Fruit fly (Drosophila melanogaster): ENCODE data around the gene aub.

Gene aub

DNA sequence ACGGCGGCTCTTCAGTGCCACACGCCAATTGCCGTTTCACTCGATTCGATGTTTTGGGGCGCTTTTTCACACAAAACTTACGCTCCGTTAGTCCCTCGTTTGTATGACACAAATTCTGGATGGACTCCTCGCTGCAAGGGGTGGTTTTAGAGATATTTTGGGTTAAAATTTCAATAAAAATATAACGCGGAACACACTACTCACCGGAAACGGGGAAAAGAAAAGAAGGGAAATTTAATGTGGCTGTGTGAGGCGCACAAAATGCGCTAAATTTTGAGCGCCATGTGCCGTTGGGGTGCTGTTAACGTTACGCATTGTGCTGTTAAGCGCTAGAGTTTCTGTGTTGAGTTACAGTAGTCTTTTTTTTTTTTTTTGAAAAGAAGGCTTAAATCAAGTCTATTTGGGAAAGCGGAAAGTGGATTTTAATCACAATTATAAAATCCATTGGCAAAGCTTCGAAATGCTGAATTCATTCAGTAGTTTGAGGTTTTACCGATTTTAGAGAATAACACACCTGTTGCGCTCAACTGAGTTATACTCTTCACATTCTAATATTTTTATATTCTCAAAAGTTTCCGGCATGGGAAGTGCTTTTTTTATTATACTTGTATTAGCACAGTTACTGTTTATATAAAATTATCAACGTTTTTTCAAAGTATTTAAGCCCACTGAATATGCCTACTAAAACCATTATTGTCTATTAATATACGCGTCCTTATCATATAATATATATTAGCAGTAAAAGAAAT, 2.8 kb upstream of the aub start, which contains the start of gene RpL9 (continued):
- TF ChIP-seq Oli (tag; optimal IDR thresholded peaks at IDR 0.05) (no peak), tgo (GFP tag; IDR thresholded peaks at IDR 0.05) (peak; percentile 33; the same call in 1 of the 3 replicates), Hsf (GFP tag; optimal IDR thresholded peaks at IDR 0.05) (peak; percentile 52), ewg (GFP tag; optimal IDR thresholded peaks at IDR 0.05) (no peak), CG7786 (GFP tag; optimal IDR thresholded peaks at IDR 0.05) (no peak), ind (GFP tag; optimal IDR thresholded peaks at IDR 0.05) (peak; percentile 11), CG8359 (GFP tag; optimal IDR thresholded peaks at IDR 0.05; ENCODE audit: borderline replicate concordance) (peak; percentile 63), luna (GFP tag; optimal IDR thresholded peaks at IDR 0.05) (peak; percentile 77), CG1233 (GFP tag; optimal IDR thresholded peaks at IDR 0.05) (peak; percentile 83), CG11085 (GFP tag; IDR thresholded peaks at IDR 0.05) (no peak), HHEX (GFP tag; optimal IDR thresholded peaks at IDR 0.05) (peak; percentile 86), Hr78 (GFP tag; optimal IDR thresholded peaks at IDR 0.05) (no peak), CG9797 (GFP tag; optimal IDR thresholded peaks at IDR 0.05) (peak; percentile 57), tx (GFP tag; optimal IDR thresholded peaks at IDR 0.05) (no peak), CG8290 (GFP tag; optimal IDR thresholded peaks at IDR 0.05) (peak; percentile 69), CG8290 (tag; optimal IDR thresholded peaks at IDR 0.05) (no peak), caup (GFP tag; optimal IDR thresholded peaks at IDR 0.05; ENCODE audit: severe bottlenecking) (peak; percentile 88), bab2 (GFP tag; optimal IDR thresholded peaks at IDR 0.05) (peak; percentile 16), CG7928 (GFP tag; optimal IDR thresholded peaks at IDR 0.05) (peak; percentile 15), sim (GFP tag; IDR thresholded peaks at IDR 0.05) (peak; percentile 69; the same call in 1 of the 2 replicates), hkb (optimal IDR thresholded peaks at IDR 0.05) (no peak), hkb (GFP tag; IDR thresholded peaks at IDR 0.05) (peak; percentile 83), CG6254 (GFP tag; optimal IDR thresholded peaks at IDR 0.05) (peak; percentile 58), Trl (optimal IDR thresholded peaks at IDR 0.05) (no peak), Trl (GFP tag; optimal IDR thresholded peaks at IDR 0.05) (peak; percentile 83), en (GFP tag; optimal IDR thresholded peaks at IDR 0.05) (peak; percentile 68), CG4424 (GFP tag; optimal IDR thresholded peaks at IDR 0.05) (peak; percentile 54), Tbp (GFP tag; optimal IDR thresholded peaks at IDR 0.05) (peak; percentile 4), CG12659 (GFP tag; optimal IDR thresholded peaks at IDR 0.05) (peak; percentile 83), CG8478 (optimal IDR thresholded peaks at IDR 0.05) (no peak), cas (GFP tag; IDR thresholded peaks at IDR 0.05) (peak; percentile 25; the same call in 1 of the 2 replicates), Poxn (GFP tag; IDR thresholded peaks at IDR 0.05) (no peak), amos (GFP tag; IDR thresholded peaks at IDR 0.05; ENCODE audit: partially characterized antibody) (no peak; the same call in 1 of the 2 replicates), nerfin-1 (tag; optimal IDR thresholded peaks at IDR 0.05) (peak; percentile 70), CG2678 (tag; optimal IDR thresholded peaks at IDR 0.05) (no peak), Stat92E (GFP tag; optimal IDR thresholded peaks at IDR 0.05) (peak in 1 of 3 experiments; percentile 35), sug (tag; optimal IDR thresholded peaks at IDR 0.05) (peak; percentile 64), Bteb2 (GFP tag; optimal IDR thresholded peaks at IDR 0.05) (peak; percentile 49), CG1647 (GFP tag; optimal IDR thresholded peaks at IDR 0.05) (peak; percentile 50), CG11504 (tag; optimal IDR thresholded peaks at IDR 0.05) (no peak), ci (GFP tag; IDR thresholded peaks at IDR 0.05) (no peak), wdn (GFP tag; IDR thresholded peaks at IDR 0.05) (no peak; the same call in 1 of the 2 replicates), ro (GFP tag; IDR thresholded peaks at IDR 0.05) (no peak), z (GFP tag; IDR thresholded peaks at IDR 0.05) (no peak), BEAF-32 (GFP tag; optimal IDR thresholded peaks at IDR 0.05) (peak; percentile 15), CG6813 (GFP tag; optimal IDR thresholded peaks at IDR 0.05) (peak; percentile 89), Bdp1 (GFP tag; optimal IDR thresholded peaks at IDR 0.05) (peak; percentile 17), ac (GFP tag; optimal IDR thresholded peaks at IDR 0.05) (peak; percentile 70), gce (GFP tag; IDR thresholded peaks at IDR 0.05) (peak; percentile 81; the same call in 2 of the 3 replicates), Hand (GFP tag; optimal IDR thresholded peaks at IDR 0.05) (no peak)

All from whole organism, embryonic.